Worm (Caenorhabditis elegans) whole organism, midembryonic: ENCODE data around the gene fbxb-108.

Experiments used
- cog-1 ChIP-seq: sonication (generic microtip); optimal IDR thresholded peaks from 2 replicates; lab custom pipeline; 2016; ENCODE audit warnings: missing genetic modification characterization, missing compliant biosample characterization
- flt-1 ChIP-seq: fragments of 200-800 bp; sonication (Bioruptor generic); IDR thresholded peaks from 2 replicates; pipeline ENCODE4 v1.3.6; 2022; ENCODE audit warnings: missing genetic modification characterization, missing compliant biosample characterization
- ztf-29 ChIP-seq: fragments of 200-800 bp; sonication (Bioruptor generic); IDR thresholded peaks from 2 replicates; pipeline ENCODE4 v1.3.6; 2022; ENCODE audit warnings: missing genetic modification reagents, missing genetic modification characterization, missing compliant biosample characterization

DNA sequence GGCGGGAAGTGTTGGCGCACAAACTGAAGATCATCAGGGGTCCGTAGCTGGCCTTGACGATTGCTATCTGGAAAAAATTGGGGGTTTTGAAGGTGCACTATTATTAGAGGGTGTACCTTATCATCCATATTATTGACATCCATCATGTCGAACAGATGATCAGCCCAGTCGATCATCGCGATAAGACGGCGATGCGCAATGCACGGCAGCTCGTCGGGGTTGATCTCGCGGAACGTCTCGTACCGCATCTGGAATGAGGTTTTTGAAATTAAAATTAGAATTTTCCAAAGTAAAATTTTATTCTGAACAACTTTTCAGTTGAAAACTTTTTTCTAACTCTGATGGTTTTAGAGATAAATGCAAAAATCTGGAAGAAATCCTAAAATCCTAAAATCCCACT is 33.2 kb downstream of the fbxb-108 start:
- TF ChIP-seq cog-1 (tag; lab: Kevin White, UChicago) (no peak), flt-1 (no peak), ztf-29 (no peak)
